Fruit fly (Drosophila melanogaster) whole organism, embryonic: ENCODE data around the gene Srg3.
A peak's percentile ranks its signal among the peaks of the same experiment; 100 is the strongest.

Experiments used
- Ada2b ChIP-seq: fragments of 200-800 bp; sonication (Bioruptor generic); IDR thresholded peaks from 2 replicates; pipeline ENCODE4 v1.3.6; 2022; ENCODE audit warnings: missing biosample characterization, missing genetic modification characterization
- Adf1 ChIP-seq: fragments of 200-800 bp; sonication (Bioruptor generic); IDR thresholded peaks from 2 replicates; pipeline ENCODE4 v1.3.6; 2022; ENCODE audit warnings: missing biosample characterization, missing genetic modification characterization
- Aef1 ChIP-seq: fragments of 200-800 bp; sonication (Bioruptor generic); IDR thresholded peaks from 3 replicates; pipeline ENCODE4 v1.3.6; 2022; ENCODE audit warnings: missing biosample characterization, missing genetic modification characterization
- Atf-2 ChIP-seq: fragments of 200-800 bp; sonication (Bioruptor generic); optimal IDR thresholded peaks from 2 replicates; lab custom pipeline; 2016; ENCODE audit warnings: missing biosample characterization, missing genetic modification characterization
- Atf6 ChIP-seq: fragments of 200-800 bp; sonication (Bioruptor generic); IDR thresholded peaks from 2 replicates; pipeline ENCODE4 v1.3.6; 2022; ENCODE audit warnings: missing biosample characterization, missing genetic modification characterization
- CG10654 ChIP-seq: fragments of 200-800 bp; sonication (Bioruptor generic); optimal IDR thresholded peaks from 2 replicates; lab custom pipeline; 2016; ENCODE audit warnings: missing biosample characterization, missing genetic modification characterization
- CG11723 ChIP-seq: fragments of 200-800 bp; sonication (Bioruptor generic); optimal IDR thresholded peaks from 2 replicates; lab custom pipeline; 2017; ENCODE audit warnings: missing biosample characterization, mild to moderate bottlenecking, missing genetic modification characterization
- CG13424 ChIP-seq: fragments of 200-800 bp; sonication (Bioruptor generic); optimal IDR thresholded peaks from 2 replicates; lab custom pipeline; 2019; ENCODE audit warnings: missing biosample characterization, mild to moderate bottlenecking, missing genetic modification characterization, moderate library complexity
- CG15514 ChIP-seq: fragments of 200-800 bp; sonication (Bioruptor generic); optimal IDR thresholded peaks from 3 replicates; lab custom pipeline; 2017; ENCODE audit warnings: missing biosample characterization, missing genetic modification characterization, mild to moderate bottlenecking, moderate library complexity, missing genetic modification reagents
- CG16813 ChIP-seq: fragments of 200-800 bp; sonication (Bioruptor generic); IDR thresholded peaks from 3 replicates; pipeline ENCODE4 v1.3.6; 2022; ENCODE audit warnings: missing biosample characterization, missing genetic modification characterization; ENCODE audit not compliant: partially characterized antibody
- CG18262 ChIP-seq: fragments of 200-800 bp; optimal IDR thresholded peaks from 3 replicates; lab custom pipeline; 2019; ENCODE audit warnings: missing biosample characterization, mild to moderate bottlenecking, missing genetic modification characterization, moderate library complexity
- CG1832 ChIP-seq: fragments of 200-800 bp; sonication (Bioruptor generic); optimal IDR thresholded peaks from 2 replicates; lab custom pipeline; 2017; ENCODE audit warnings: missing biosample characterization, mild to moderate bottlenecking, missing genetic modification characterization, inconsistent platforms
- CG6689 ChIP-seq: fragments of 200-800 bp; sonication (Bioruptor generic); IDR thresholded peaks from 2 replicates; pipeline ENCODE4 v1.3.6; 2022; ENCODE audit warnings: missing biosample characterization, missing genetic modification characterization
- CG8765 ChIP-seq: fragments of 200-800 bp; sonication (Bioruptor generic); IDR thresholded peaks from 2 replicates; pipeline ENCODE4 v1.3.6; 2022; ENCODE audit warnings: missing biosample characterization, missing genetic modification characterization
- CoRest ChIP-seq: fragments of 200-800 bp; sonication (Bioruptor generic); optimal IDR thresholded peaks from 3 replicates; lab custom pipeline; 2018; ENCODE audit warnings: missing biosample characterization, mild to moderate bottlenecking, missing genetic modification characterization, moderate library complexity
- Fer2 ChIP-seq: fragments of 200-800 bp; sonication (Bioruptor generic); optimal IDR thresholded peaks from 2 replicates; lab custom pipeline; 2018; ENCODE audit warnings: missing biosample characterization, mild to moderate bottlenecking, missing genetic modification characterization, moderate library complexity
- Gug ChIP-seq: fragments of 200-800 bp; sonication (Bioruptor generic); IDR thresholded peaks from 4 replicates; pipeline ENCODE4 v1.3.6; 2022; ENCODE audit warnings: missing biosample characterization, missing genetic modification characterization
- Hr3 ChIP-seq: fragments of 200-800 bp; sonication (Bioruptor generic); optimal IDR thresholded peaks from 3 replicates; lab custom pipeline; 2016; ENCODE audit warnings: missing biosample characterization, missing genetic modification characterization
- Kr ChIP-seq: fragments of 200-800 bp; sonication (Bioruptor generic); optimal IDR thresholded peaks from 2 replicates; lab custom pipeline; 2017; ENCODE audit warnings: missing biosample characterization, mild to moderate bottlenecking, missing genetic modification characterization
- Lim3 ChIP-seq: fragments of 200-800 bp; sonication (Bioruptor generic); IDR thresholded peaks from 2 replicates; pipeline ENCODE4 v1.3.6; 2022; ENCODE audit warnings: missing biosample characterization, missing genetic modification characterization
- MESR4 ChIP-seq: fragments of 200-800 bp; sonication (Bioruptor generic); optimal IDR thresholded peaks from 2 replicates; lab custom pipeline; 2018; ENCODE audit warnings: missing biosample characterization, mild to moderate bottlenecking, missing genetic modification characterization, moderate library complexity
- Mad ChIP-seq: fragments of 200-800 bp; sonication (Bioruptor generic); optimal IDR thresholded peaks from 2 replicates; lab custom pipeline; 2016; ENCODE audit warnings: missing biosample characterization, missing genetic modification characterization
- Med ChIP-seq: fragments of 200-800 bp; sonication (Bioruptor generic); peaks from one replicate; lab custom pipeline; 2016; ENCODE audit warnings: missing biosample characterization, missing genetic modification characterization, mild to moderate bottlenecking, inconsistent platforms, moderate library complexity
- Oaz ChIP-seq: fragments of 200-800 bp; sonication (Bioruptor generic); IDR thresholded peaks from 2 replicates; pipeline ENCODE4 v1.3.6; 2022; ENCODE audit warnings: missing biosample characterization, missing genetic modification characterization
- Poxn ChIP-seq: fragments of 200-800 bp; sonication (Bioruptor generic); IDR thresholded peaks from 2 replicates; pipeline ENCODE4 v1.3.6; 2022; ENCODE audit warnings: missing biosample characterization, missing genetic modification characterization
- Sin3A ChIP-seq: fragments of >200 bp; optimal IDR thresholded peaks from 2 replicates; lab custom pipeline; 2018
- Usf ChIP-seq: fragments of 200-800 bp; sonication (Bioruptor generic); optimal IDR thresholded peaks from 2 replicates; lab custom pipeline; 2017; ENCODE audit warnings: missing genotype, missing biosample characterization, missing genetic modification characterization
- Xbp1 ChIP-seq: fragments of 200-800 bp; sonication (Bioruptor generic); optimal IDR thresholded peaks from 3 replicates; lab custom pipeline; 2016; ENCODE audit warnings: missing biosample characterization, mild to moderate bottlenecking, missing genetic modification characterization
- chn ChIP-seq: fragments of 200-800 bp; sonication (Bioruptor generic); optimal IDR thresholded peaks from 2 replicates; lab custom pipeline; 2016; ENCODE audit warnings: missing biosample characterization, missing genetic modification characterization
- crp ChIP-seq, 2 experiments: fragments of 200-800 bp; sonication (Bioruptor generic); optimal IDR thresholded peaks; 2 replicates in 1 of 2; 3 replicates in 1 of 2; lab custom pipeline; 2017; ENCODE audit warnings: missing biosample characterization in 2 of 2, missing genetic modification characterization in 2 of 2, mild to moderate bottlenecking in 1 of 2, moderate library complexity in 1 of 2
- dmrt11E ChIP-seq: fragments of 200-800 bp; sonication (Bioruptor generic); optimal IDR thresholded peaks from 3 replicates; lab custom pipeline; 2018; ENCODE audit warnings: missing biosample characterization, mild to moderate bottlenecking, missing genetic modification characterization, moderate library complexity
- fd96Cb ChIP-seq: fragments of 200-800 bp; sonication (Bioruptor generic); optimal IDR thresholded peaks from 2 replicates; lab custom pipeline; 2018; ENCODE audit warnings: missing biosample characterization, mild to moderate bottlenecking, missing genetic modification characterization, moderate library complexity
- fu2 ChIP-seq: fragments of 200-800 bp; sonication (Bioruptor generic); optimal IDR thresholded peaks from 2 replicates; lab custom pipeline; 2016; ENCODE audit warnings: missing biosample characterization, missing genetic modification characterization
- hbn ChIP-seq: fragments of 200-800 bp; sonication (Bioruptor generic); IDR thresholded peaks from 2 replicates; pipeline ENCODE4 v1.3.6; 2022; ENCODE audit warnings: missing biosample characterization, missing genetic modification characterization; ENCODE audit not compliant: partially characterized antibody
- jumu ChIP-seq: fragments of 200-800 bp; sonication (Bioruptor generic); optimal IDR thresholded peaks from 3 replicates; lab custom pipeline; 2016; ENCODE audit warnings: missing biosample characterization, missing genetic modification characterization
- lilli ChIP-seq: fragments of 200-800 bp; sonication (Bioruptor generic); optimal IDR thresholded peaks from 3 replicates; lab custom pipeline; 2016; ENCODE audit warnings: missing biosample characterization, missing genetic modification characterization
- mam ChIP-seq: fragments of 200-800 bp; sonication (Bioruptor generic); optimal IDR thresholded peaks from 3 replicates; lab custom pipeline; 2016; ENCODE audit warnings: missing biosample characterization, missing genetic modification characterization
- nom ChIP-seq: fragments of 200-800 bp; sonication (Bioruptor generic); optimal IDR thresholded peaks from 2 replicates; lab custom pipeline; 2017; ENCODE audit warnings: missing biosample characterization, missing genetic modification characterization, mild to moderate bottlenecking, moderate library complexity, missing genetic modification reagents
- onecut ChIP-seq: fragments of 200-800 bp; sonication (Bioruptor generic); IDR thresholded peaks from 2 replicates; pipeline ENCODE4 v1.3.6; 2022; ENCODE audit warnings: missing biosample characterization, missing genetic modification characterization
- pan ChIP-seq, 4 experiments: fragments of >200 bp in 3 of 4; fragments of 200-800 bp in 1 of 4; sonication (Bioruptor generic) in 1 of 4; optimal IDR thresholded peaks in 3 of 4; IDR thresholded peaks in 1 of 4; 2 replicates each; pipeline versions ENCODE4 v1.3.6 to Lab custom; 2017 to 2022; ENCODE audit warnings: missing biosample characterization in 2 of 4, missing genetic modification characterization in 2 of 4, mixed read lengths in 1 of 4
- psq ChIP-seq: fragments of 200-800 bp; sonication (Bioruptor generic); optimal IDR thresholded peaks from 2 replicates; lab custom pipeline; 2017; ENCODE audit warnings: missing biosample characterization, missing genetic modification characterization
- pzg ChIP-seq: fragments of 200-800 bp; sonication (Bioruptor generic); optimal IDR thresholded peaks from 3 replicates; lab custom pipeline; 2018; ENCODE audit warnings: missing biosample characterization, mild to moderate bottlenecking, missing genetic modification characterization, moderate library complexity
- scrt ChIP-seq: fragments of 200-800 bp; sonication (Bioruptor generic); optimal IDR thresholded peaks from 2 replicates; lab custom pipeline; 2018; ENCODE audit warnings: missing biosample characterization, mild to moderate bottlenecking, missing genetic modification characterization, moderate library complexity
- sim ChIP-seq: fragments of 200-800 bp; sonication (Bioruptor generic); IDR thresholded peaks from 2 replicates; pipeline ENCODE4 v1.3.6; 2022; ENCODE audit warnings: missing biosample characterization, missing genetic modification characterization
- stwl ChIP-seq: fragments of 200-800 bp; sonication (Bioruptor generic); optimal IDR thresholded peaks from 3 replicates; lab custom pipeline; 2018; ENCODE audit warnings: missing biosample characterization, mild to moderate bottlenecking, missing genetic modification characterization, moderate library complexity
- tio ChIP-seq: fragments of 200-800 bp; sonication (Bioruptor generic); optimal IDR thresholded peaks from 2 replicates; lab custom pipeline; 2017; ENCODE audit warnings: missing biosample characterization, missing genetic modification characterization, inconsistent platforms
- tna ChIP-seq: fragments of 200-800 bp; sonication (Bioruptor generic); IDR thresholded peaks from 2 replicates; pipeline ENCODE4 v1.3.6; 2022; ENCODE audit warnings: missing biosample characterization, missing genetic modification characterization; ENCODE audit not compliant: partially characterized antibody
- usp ChIP-seq: fragments of >200 bp; optimal IDR thresholded peaks from 2 replicates; lab custom pipeline; 2017; ENCODE audit warnings: missing biosample characterization, missing genetic modification characterization
- vfl ChIP-seq: fragments of 200-800 bp; sonication (Bioruptor generic); optimal IDR thresholded peaks from 2 replicates; lab custom pipeline; 2016; ENCODE audit warnings: missing biosample characterization, missing genetic modification characterization
- yki ChIP-seq: fragments of >200 bp; optimal IDR thresholded peaks from 3 replicates; lab custom pipeline; 2018

Srg3 gene

DNA sequence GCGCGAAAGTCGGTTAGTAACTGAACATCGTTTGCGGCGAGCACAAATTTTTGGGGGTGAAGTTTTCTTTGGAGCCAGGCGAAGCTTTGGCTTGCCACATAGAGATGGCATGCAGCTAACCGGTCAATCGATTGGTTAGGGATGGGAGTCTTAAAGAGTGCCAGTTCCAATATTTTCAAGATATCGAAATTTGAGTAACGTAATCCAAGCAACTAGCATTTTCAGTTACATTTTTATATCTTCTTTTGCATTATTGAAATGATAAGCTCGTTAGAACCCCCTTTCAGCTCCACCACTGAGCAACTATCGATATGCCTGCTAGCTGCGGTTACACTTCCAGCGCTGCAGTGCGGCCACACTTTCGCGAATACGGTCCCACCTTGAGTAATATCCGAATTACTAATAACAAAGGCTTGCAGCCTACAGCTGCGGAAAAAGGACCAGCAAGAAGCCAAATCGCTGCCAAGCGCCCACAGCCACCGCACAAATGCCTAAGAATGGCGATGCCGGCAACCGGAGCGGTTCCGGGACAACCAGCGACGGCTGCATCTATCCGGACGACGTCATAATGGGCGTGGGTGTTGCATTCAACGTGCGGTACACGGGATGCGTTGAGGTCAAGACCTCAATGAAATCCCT, 16.3 kb upstream of the Srg3 start, which contains the start of the genes Atat and Shc (continued):
- TF ChIP-seq MESR4 (GFP tag; lab: Kevin White, UChicago) (peak; percentile 69), chn (GFP tag; lab: Kevin White, UChicago) (peak; percentile 100), CG15514 (GFP tag; lab: Kevin White, UChicago) (peak; percentile 96), psq (GFP tag; lab: Kevin White, UChicago) (peak; percentile 95), Usf (GFP tag; lab: Kevin White, UChicago) (peak; percentile 99), Lim3 (GFP tag; lab: Robert Waterston, UW) (peak; percentile 99), Adf1 (GFP tag; lab: Robert Waterston, UW) (peak; percentile 90), Mad (GFP tag; lab: Kevin White, UChicago) (peak; percentile 99), scrt (peak; percentile 94), CG11723 (GFP tag; lab: Kevin White, UChicago) (peak; percentile 97), CG10654 (peak; percentile 99), tna (GFP tag; lab: Robert Waterston, UW) (peak; percentile 80; the same call in 1 of the 2 replicates), CG1832 (peak; percentile 42), usp (GFP tag; lab: Kevin White, UChicago) (no peak), vfl (GFP tag; lab: Kevin White, UChicago) (peak; percentile 99), crp (GFP tag; optimal IDR thresholded peaks at IDR 0.05; lab: Kevin White, UChicago) (peak in 1 of 2 experiments; percentile 77), Med (GFP tag; lab: Kevin White, UChicago) (peak; percentile 100), Atf-2 (peak; percentile 99), pzg (GFP tag; lab: Kevin White, UChicago) (peak; percentile 97), Kr (GFP tag; lab: Kevin White, UChicago) (no peak), pan (optimal IDR thresholded peaks at IDR 0.05; lab: Kevin White, UChicago) (no peak), pan (GFP tag; optimal IDR thresholded peaks at IDR 0.05 in 1 of 2, IDR thresholded peaks at IDR 0.05 in 1 of 2) (peak in 1 of 2 experiments; percentile 99), Aef1 (GFP tag; lab: Robert Waterston, UW) (peak; percentile 100), fu2 (GFP tag; lab: Kevin White, UChicago) (peak; percentile 100), mam (GFP tag; lab: Kevin White, UChicago) (peak; percentile 100), lilli (peak; percentile 100), yki (lab: Kevin White, UChicago) (no peak), Fer2 (tag; lab: Kevin White, UChicago) (peak; percentile 99), Atf6 (GFP tag; lab: Robert Waterston, UW) (peak; percentile 99), stwl (tag; lab: Kevin White, UChicago) (peak; percentile 48), Hr3 (GFP tag; lab: Kevin White, UChicago) (peak; percentile 100), CoRest (tag; lab: Kevin White, UChicago) (peak; percentile 99), Xbp1 (GFP tag; lab: Kevin White, UChicago) (peak; percentile 100), CG13424 (tag; lab: Kevin White, UChicago) (peak; percentile 99), CG18262 (peak; percentile 96), Oaz (peak; percentile 99), dmrt11E (tag; lab: Kevin White, UChicago) (peak; percentile 98), CG8765 (peak; percentile 99), jumu (GFP tag; lab: Kevin White, UChicago) (peak; percentile 100), sim (GFP tag; lab: Robert Waterston, UW) (peak; percentile 95), Poxn (peak; percentile 99), onecut (GFP tag; lab: Robert Waterston, UW) (peak; percentile 94), Ada2b (GFP tag; lab: Robert Waterston, UW) (peak; percentile 99), nom (GFP tag; lab: Kevin White, UChicago) (peak; percentile 78), fd96Cb (tag; lab: Kevin White, UChicago) (peak; percentile 99), tio (GFP tag; lab: Kevin White, UChicago) (peak; percentile 99), CG16813 (GFP tag; lab: Robert Waterston, UW) (peak; percentile 96), CG6689 (peak; percentile 99), hbn (GFP tag; lab: Robert Waterston, UW) (peak; percentile 83), Sin3A (lab: Kevin White, UChicago) (peak; percentile 100), Gug (peak; percentile 100)
